Worm (Caenorhabditis elegans): ENCODE data around the gene C08E3.14.

- TF ChIP-seq flt-1 (GFP tag; IDR thresholded peaks at IDR 0.05) = no peak
- no peak for TF ChIP-seq T22C8.4 (GFP tag; IDR thresholded peaks at IDR 0.05)
- no peak for TF ChIP-seq cog-1 (tag; optimal IDR thresholded peaks at IDR 0.05)
- no peak for TF ChIP-seq klf-2 (GFP tag; conservative IDR thresholded peaks at IDR 0.05)
Observed at ce11 chrII:1663516-1663915, 37.8 kb downstream of the C08E3.14 start, which contains the start of gene duxl-1.
